Worm (Caenorhabditis elegans): ENCODE results near the gene H34I24.1.
A peak's percentile ranks its signal among the peaks of the same experiment; 100 is the strongest.

Gene H34I24.1

DNA sequence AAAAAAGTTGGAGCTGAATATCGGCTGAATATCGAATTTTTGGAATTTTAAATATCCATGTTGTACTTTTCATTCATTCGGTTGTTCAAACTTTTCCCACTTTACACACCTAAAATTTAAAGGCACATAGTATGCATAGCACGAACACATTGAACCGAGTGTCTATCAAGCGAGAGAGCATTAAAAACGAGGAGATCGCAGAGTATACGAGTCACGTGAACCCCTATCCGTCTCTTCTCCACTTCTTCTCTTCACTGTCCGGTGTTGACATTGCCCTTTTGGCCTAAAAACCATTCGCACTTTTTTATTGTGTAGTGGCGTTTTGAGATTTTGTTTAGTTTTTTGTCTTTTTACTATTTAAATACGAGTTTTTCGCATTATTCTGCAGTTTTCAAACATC, 42.4 kb upstream of the H34I24.1 start (continued):
- no peak for TF ChIP-seq duxl-1 (tag; optimal IDR thresholded peaks at IDR 0.05; ENCODE audit: poor library complexity)

DNA sequence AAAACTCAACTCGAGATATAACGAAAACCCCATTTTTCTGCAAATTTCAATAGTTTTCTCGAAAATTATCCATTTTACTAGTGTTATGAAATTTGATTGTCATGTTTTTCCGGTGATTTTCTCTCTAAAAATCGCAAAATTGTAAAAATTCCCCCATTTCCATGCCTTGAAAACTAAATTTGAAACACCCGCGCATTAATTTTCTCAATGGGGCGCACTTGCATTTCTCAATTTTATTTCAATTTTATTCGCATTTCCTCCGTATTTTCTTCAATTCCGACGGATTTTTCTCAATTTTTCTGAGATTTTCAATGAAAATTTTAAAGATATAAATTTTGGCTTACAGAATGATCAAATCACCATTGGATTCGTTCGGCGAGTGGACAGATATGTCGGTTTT, 41.8 kb upstream of the H34I24.1 start, which contains the start of gene Y71H2AM.3:
TSS of gene Y71H2AM.3 (plus strand) at position 347 of the 400 bp plus-strand sequence.
- peak; percentile 89 for TF ChIP-seq dpl-1 (GFP tag; optimal IDR thresholded peaks at IDR 0.05)
- TF ChIP-seq mes-2 (tag; optimal IDR thresholded peaks at IDR 0.05; ENCODE audit: poor library complexity, severe bottlenecking): peak; percentile 40
- peak; percentile 26 for TF ChIP-seq hlh-30 (tag; optimal IDR thresholded peaks at IDR 0.05; ENCODE audit: insufficient read depth)
- peak in 1 of 2 experiments; percentile 71 for TF ChIP-seq lsy-2 (tag; optimal IDR thresholded peaks at IDR 0.05)
- no peak for TF ChIP-seq sdz-12 (GFP tag; optimal IDR thresholded peaks at IDR 0.05)
- TF ChIP-seq unc-62 (GFP tag; optimal IDR thresholded peaks at IDR 0.05 in 1 of 2): peak in 1 of 2 experiments; percentile 45
- TF ChIP-seq unc-62 (tag; optimal IDR thresholded peaks at IDR 0.05): no peak
- no peak for TF ChIP-seq madf-5 (GFP tag; IDR thresholded peaks at IDR 0.05)
- no peak for TF ChIP-seq dmd-8 (GFP tag; IDR thresholded peaks at IDR 0.05)
- TF ChIP-seq rbr-2 (tag; optimal IDR thresholded peaks at IDR 0.05): peak; percentile 14
- TF ChIP-seq nhr-6 (tag; optimal IDR thresholded peaks at IDR 0.05): peak; percentile 8
- TF ChIP-seq dve-1 (tag; optimal IDR thresholded peaks at IDR 0.05; ENCODE audit: insufficient read depth): peak; percentile 42
- 0 out of 2 replicates have a peak, but pooled peaks have one; percentile 21 for TF ChIP-seq hmg-1.1 (GFP tag; IDR thresholded peaks at IDR 0.05)
- TF ChIP-seq lin-38 (GFP tag; IDR thresholded peaks at IDR 0.05): peak; percentile 95

DNA sequence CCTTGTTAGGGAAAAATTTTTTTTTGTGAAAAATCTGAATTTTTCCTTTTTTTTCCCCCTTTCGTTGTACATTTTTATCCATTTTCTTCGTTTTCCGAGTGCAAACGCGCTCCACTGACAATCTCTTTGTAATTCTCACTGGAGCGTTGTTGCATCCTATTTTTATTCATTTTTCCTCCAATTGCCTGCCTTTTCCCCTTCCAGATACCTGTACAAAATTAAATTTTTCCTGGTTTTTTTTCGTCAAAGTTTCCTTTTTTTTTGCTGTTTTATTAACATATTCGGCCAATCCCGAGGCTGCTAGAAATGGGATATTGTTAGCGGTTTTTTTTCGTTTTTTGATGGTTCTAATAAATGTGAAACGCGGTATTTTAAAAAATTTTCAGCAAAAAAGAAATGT, 35.4 kb upstream of the H34I24.1 start:
- no peak for TF ChIP-seq nhr-77 (tag; optimal IDR thresholded peaks at IDR 0.05)
- TF ChIP-seq php-3 (GFP tag; IDR thresholded peaks at IDR 0.05): no peak
- 0 out of 2 replicates have a peak, but pooled peaks have one; percentile 23 for TF ChIP-seq arid-1 (GFP tag; conservative IDR thresholded peaks at IDR 0.05)
- TF ChIP-seq nhr-111 (GFP tag; optimal IDR thresholded peaks at IDR 0.05): peak; percentile 60
- TF ChIP-seq madf-5 (GFP tag; IDR thresholded peaks at IDR 0.05): no peak
- TF ChIP-seq nhr-6 (tag; optimal IDR thresholded peaks at IDR 0.05): no peak
- peak; percentile 82 for TF ChIP-seq lin-38 (GFP tag; IDR thresholded peaks at IDR 0.05)
- no peak for TF ChIP-seq F37D6.2 (tag; optimal IDR thresholded peaks at IDR 0.05)
- TF ChIP-seq nhr-41 (GFP tag; IDR thresholded peaks at IDR 0.05): no peak
- TF ChIP-seq ceh-82 (tag; optimal IDR thresholded peaks at IDR 0.05): no peak
- no peak for TF ChIP-seq daf-19 (GFP tag; conservative IDR thresholded peaks at IDR 0.05)
- TF ChIP-seq lsy-2 (tag; optimal IDR thresholded peaks at IDR 0.05): peak in 1 of 2 experiments; percentile 49
- peak; percentile 40; the same call in 1 of the 2 replicates for TF ChIP-seq egl-43 (GFP tag; IDR thresholded peaks at IDR 0.05)
- TF ChIP-seq gei-8 (GFP tag; optimal IDR thresholded peaks at IDR 0.05): peak; percentile 20
- TF ChIP-seq tra-1 (GFP tag; IDR thresholded peaks at IDR 0.05): no peak
- TF ChIP-seq saeg-2 (GFP tag; IDR thresholded peaks at IDR 0.05): no peak
- TF ChIP-seq zfp-2 (tag; optimal IDR thresholded peaks at IDR 0.05): no peak
- TF ChIP-seq set-16 (GFP tag; IDR thresholded peaks at IDR 0.05): no peak
- TF ChIP-seq lin-15B (tag; optimal IDR thresholded peaks at IDR 0.05): no peak
- no peak for TF ChIP-seq hmg-1.1 (GFP tag; IDR thresholded peaks at IDR 0.05)
- no peak for TF ChIP-seq zag-1 (tag; optimal IDR thresholded peaks at IDR 0.05)
- no peak for TF ChIP-seq lin-39 (tag; optimal IDR thresholded peaks at IDR 0.05)
- TF ChIP-seq T20F7.1 (GFP tag; optimal IDR thresholded peaks at IDR 0.05): peak; percentile 29
- TF ChIP-seq dpl-1 (GFP tag; optimal IDR thresholded peaks at IDR 0.05): no peak
- TF ChIP-seq dmd-9 (GFP tag; IDR thresholded peaks at IDR 0.05): no peak
- TF ChIP-seq dmd-8 (GFP tag; IDR thresholded peaks at IDR 0.05): no peak
- no peak for TF ChIP-seq Y75B8A.6 (GFP tag; IDR thresholded peaks at IDR 0.05)
- TF ChIP-seq mes-2 (tag; optimal IDR thresholded peaks at IDR 0.05; ENCODE audit: poor library complexity, severe bottlenecking): no peak
- TF ChIP-seq nhr-102 (tag; optimal IDR thresholded peaks at IDR 0.05): peak; percentile 22
- 0 out of 2 replicates have a peak, but pooled peaks have one; percentile 42 for TF ChIP-seq ctbp-1 (GFP tag; IDR thresholded peaks at IDR 0.05)
- no peak for TF ChIP-seq ceh-20 (GFP tag; IDR thresholded peaks at IDR 0.05)
- peak; percentile 76 for TF ChIP-seq ama-1 (optimal IDR thresholded peaks at IDR 0.05)
- TF ChIP-seq ces-1 (GFP tag; optimal IDR thresholded peaks at IDR 0.05): no peak
- TF ChIP-seq duxl-1 (tag; optimal IDR thresholded peaks at IDR 0.05; ENCODE audit: poor library complexity): peak; percentile 53
- peak; percentile 43 for TF ChIP-seq sdz-12 (GFP tag; optimal IDR thresholded peaks at IDR 0.05)
- TF ChIP-seq lin-1 (GFP tag; IDR thresholded peaks at IDR 0.05): no peak; the same call in 1 of the 2 replicates
- no peak for TF ChIP-seq F44E2.7 (GFP tag; IDR thresholded peaks at IDR 0.05)
- TF ChIP-seq D1046.2 (GFP tag; IDR thresholded peaks at IDR 0.05): no peak
- no peak for TF ChIP-seq nhr-10 (tag; optimal IDR thresholded peaks at IDR 0.05)
- peak; percentile 47 for TF ChIP-seq F49E8.2 (tag; optimal IDR thresholded peaks at IDR 0.05; ENCODE audit: borderline replicate concordance)
